Worm (Caenorhabditis elegans): ENCODE data around the gene F36A4.1.

F36A4.1 gene

ce11 chrIV:4290472-4290871 is 18.2 kb downstream of the F36A4.1 start, which contains the start of gene dct-7:
dct-7 (minus strand) TSS chrIV:4290572.
- TF ChIP-seq K09A11.1 (tag; optimal IDR thresholded peaks at IDR 0.05; ENCODE audit: insufficient read depth) (no peak), tbx-2 (tag; optimal IDR thresholded peaks at IDR 0.05) (no peak), ceh-6 (GFP tag; optimal IDR thresholded peaks at IDR 0.05) (no peak), pha-2 (tag; optimal IDR thresholded peaks at IDR 0.05) (no peak), sox-4 (tag; optimal IDR thresholded peaks at IDR 0.05) (no peak), gmeb-2 (tag; optimal IDR thresholded peaks at IDR 0.05) (no peak), pros-1 (tag; optimal IDR thresholded peaks at IDR 0.05) (no peak), ceh-48 (tag; optimal IDR thresholded peaks at IDR 0.05) (no peak), hlh-15 (tag; optimal IDR thresholded peaks at IDR 0.05) (no peak), odd-2 (tag; optimal IDR thresholded peaks at IDR 0.05) (no peak), fkh-6 (tag; optimal IDR thresholded peaks at IDR 0.05) (no peak), unc-55 (GFP tag; optimal IDR thresholded peaks at IDR 0.05) (no peak), ceh-18 (tag; optimal IDR thresholded peaks at IDR 0.05) (no peak), npax-4 (tag; optimal IDR thresholded peaks at IDR 0.05) (no peak)

- TF ChIP-seq elt-4 (tag; optimal IDR thresholded peaks at IDR 0.05) (no peak), pha-2 (tag; optimal IDR thresholded peaks at IDR 0.05) (no peak), zip-5 (tag; optimal IDR thresholded peaks at IDR 0.05) (no peak)
Observed at ce11 chrIV:4291174-4291573, 18.9 kb downstream of the F36A4.1 start, which contains the start of gene F15E6.4. F15E6.4 (plus strand) TSS chrIV:4291474.

- TF ChIP-seq madf-2 (tag; optimal IDR thresholded peaks at IDR 0.05) (no peak), ceh-9 (tag; optimal IDR thresholded peaks at IDR 0.05) (no peak), ahr-1 (tag; optimal IDR thresholded peaks at IDR 0.05) (no peak), T23F11.4 (GFP tag; optimal IDR thresholded peaks at IDR 0.05) (no peak), ets-4 (tag; optimal IDR thresholded peaks at IDR 0.05) (no peak), nfya-1 (tag; optimal IDR thresholded peaks at IDR 0.05) (no peak), elt-2 (tag; optimal IDR thresholded peaks at IDR 0.05) (no peak), ceh-48 (tag; optimal IDR thresholded peaks at IDR 0.05) (no peak), ceh-24 (tag; optimal IDR thresholded peaks at IDR 0.05) (no peak), npax-4 (tag; optimal IDR thresholded peaks at IDR 0.05) (no peak), Y22D7AL.16 (tag; optimal IDR thresholded peaks at IDR 0.05) (no peak), ref-2 (tag; optimal IDR thresholded peaks at IDR 0.05) (no peak), pag-3 (tag; optimal IDR thresholded peaks at IDR 0.05; ENCODE audit: borderline replicate concordance) (no peak)
Observed at ce11 chrIV:4292569-4292968, 20.3 kb downstream of the F36A4.1 start, which contains the start of gene F15E6.10. F15E6.10 (plus strand) TSS chrIV:4292869.

ce11 chrIV:4294552-4294951 is 22.3 kb downstream of the F36A4.1 start, which contains the start of gene F15E6.3:
F15E6.3 (plus strand) TSS chrIV:4294895.
- no peak for TF ChIP-seq ceh-19 (GFP tag; optimal IDR thresholded peaks at IDR 0.05)

- TF ChIP-seq K09A11.1 (tag; optimal IDR thresholded peaks at IDR 0.05; ENCODE audit: insufficient read depth) = no peak
- TF ChIP-seq che-1 (tag; optimal IDR thresholded peaks at IDR 0.05) = no peak
Observed at ce11 chrIV:4298983-4299382, 26.7 kb downstream of the F36A4.1 start, which contains the start of gene F15E6.9. F15E6.9 (minus strand) TSS chrIV:4299083.

ce11 chrIV:4299994-4300393 is 27.7 kb downstream of the F36A4.1 start:
- TF ChIP-seq madf-2 (tag; optimal IDR thresholded peaks at IDR 0.05) (no peak), tbx-7 (tag; optimal IDR thresholded peaks at IDR 0.05) (no peak), ttx-3 (tag; optimal IDR thresholded peaks at IDR 0.05) (no peak), ceh-24 (tag; optimal IDR thresholded peaks at IDR 0.05) (no peak), zip-5 (tag; optimal IDR thresholded peaks at IDR 0.05) (no peak), Y22D7AL.16 (tag; optimal IDR thresholded peaks at IDR 0.05) (no peak), mec-3 (tag; optimal IDR thresholded peaks at IDR 0.05; ENCODE audit: borderline replicate concordance) (no peak), ref-2 (tag; optimal IDR thresholded peaks at IDR 0.05) (no peak), unc-55 (GFP tag; optimal IDR thresholded peaks at IDR 0.05) (no peak), ceh-45 (GFP tag; IDR thresholded peaks at IDR 0.05) (no peak), K02D7.2 (tag; optimal IDR thresholded peaks at IDR 0.05) (no peak), tbx-2 (tag; optimal IDR thresholded peaks at IDR 0.05) (no peak), ceh-34 (tag; optimal IDR thresholded peaks at IDR 0.05) (no peak), ztf-16 (tag; optimal IDR thresholded peaks at IDR 0.05) (no peak), T23F11.4 (GFP tag; optimal IDR thresholded peaks at IDR 0.05) (no peak)
